Fruit fly (Drosophila melanogaster) whole organism, embryonic: ENCODE data around the gene Zpr1.

ENCODE experiments used
- Antp ChIP-seq: fragments of 200-800 bp; sonication (Bioruptor generic); optimal IDR thresholded peaks from 3 replicates; lab custom pipeline; 2016; ENCODE audit warnings: missing biosample characterization, missing genetic modification characterization
- Bteb2 ChIP-seq: fragments of 200-800 bp; sonication (Bioruptor generic); optimal IDR thresholded peaks from 2 replicates; lab custom pipeline; 2016; ENCODE audit warnings: missing biosample characterization, missing genetic modification characterization
- CG10267 ChIP-seq: fragments of 200-800 bp; sonication (Bioruptor generic); optimal IDR thresholded peaks from 2 replicates; lab custom pipeline; 2018; ENCODE audit warnings: missing biosample characterization, mild to moderate bottlenecking, missing genetic modification characterization, moderate library complexity
- CG10321 ChIP-seq: fragments of 200-800 bp; sonication (Bioruptor generic); IDR thresholded peaks from 2 replicates; pipeline ENCODE4 v1.3.6; 2022; ENCODE audit warnings: missing biosample characterization, missing genetic modification characterization
- CG10543 ChIP-seq: fragments of 200-800 bp; sonication (Bioruptor generic); optimal IDR thresholded peaks from 3 replicates; lab custom pipeline; 2017; ENCODE audit warnings: missing biosample characterization, mild to moderate bottlenecking, missing genetic modification characterization, moderate library complexity
- CG11093 ChIP-seq: fragments of 200-800 bp; sonication (Bioruptor generic); IDR thresholded peaks from 3 replicates; pipeline ENCODE4 v1.3.6; 2022; ENCODE audit warnings: missing biosample characterization, missing genetic modification characterization
- CG15696 ChIP-seq: fragments of 200-800 bp; sonication (Bioruptor generic); optimal IDR thresholded peaks from 2 replicates; lab custom pipeline; 2019; ENCODE audit warnings: missing biosample characterization, mild to moderate bottlenecking, missing genetic modification characterization, moderate library complexity
- CG1602 ChIP-seq: fragments of 200-800 bp; sonication (Bioruptor generic); optimal IDR thresholded peaks from 3 replicates; lab custom pipeline; 2016; ENCODE audit warnings: missing biosample characterization, missing genetic modification characterization
- CG16813 ChIP-seq: fragments of 200-800 bp; sonication (Bioruptor generic); IDR thresholded peaks from 3 replicates; pipeline ENCODE4 v1.3.6; 2022; ENCODE audit warnings: missing biosample characterization, missing genetic modification characterization; ENCODE audit not compliant: partially characterized antibody
- CG17359 ChIP-seq: fragments of 200-800 bp; sonication (Bioruptor generic); optimal IDR thresholded peaks from 3 replicates; lab custom pipeline; 2018; ENCODE audit warnings: missing biosample characterization, mild to moderate bottlenecking, missing genetic modification characterization, moderate library complexity
- CG2129 ChIP-seq: fragments of 200-800 bp; sonication (Bioruptor generic); IDR thresholded peaks from 2 replicates; pipeline ENCODE4 v1.3.6; 2022; ENCODE audit warnings: missing biosample characterization, missing genetic modification characterization; ENCODE audit not compliant: partially characterized antibody
- CG31441 ChIP-seq: fragments of 200-800 bp; sonication (Bioruptor generic); IDR thresholded peaks from 2 replicates; pipeline ENCODE4 v1.3.6; 2022; ENCODE audit warnings: missing biosample characterization, missing genetic modification characterization
- CG32532 ChIP-seq: fragments of 200-800 bp; sonication (Bioruptor generic); IDR thresholded peaks from 2 replicates; pipeline ENCODE4 v1.3.6; 2022; ENCODE audit warnings: missing biosample characterization, missing genetic modification characterization
- CG5245 ChIP-seq: fragments of 200-800 bp; sonication (Bioruptor generic); optimal IDR thresholded peaks from 3 replicates; lab custom pipeline; 2016; ENCODE audit warnings: missing biosample characterization, missing genetic modification characterization
- CG8089 ChIP-seq: fragments of 200-800 bp; sonication (Bioruptor generic); optimal IDR thresholded peaks from 3 replicates; lab custom pipeline; 2016; ENCODE audit warnings: missing biosample characterization, missing genetic modification characterization
- CG8281 ChIP-seq: fragments of 200-800 bp; sonication (Bioruptor generic); optimal IDR thresholded peaks from 2 replicates; lab custom pipeline; 2018; ENCODE audit warnings: missing biosample characterization, mild to moderate bottlenecking, missing genetic modification characterization, moderate library complexity
- CG9437 ChIP-seq: fragments of 200-800 bp; sonication (Bioruptor generic); optimal IDR thresholded peaks from 2 replicates; lab custom pipeline; 2018; ENCODE audit warnings: missing biosample characterization, mild to moderate bottlenecking, missing genetic modification characterization
- CG9817 ChIP-seq: fragments of 200-800 bp; sonication (Bioruptor generic); optimal IDR thresholded peaks from 2 replicates; lab custom pipeline; 2018; ENCODE audit warnings: missing biosample characterization, mild to moderate bottlenecking, missing genetic modification characterization, moderate library complexity
- CTCF ChIP-seq: fragments of 200-800 bp; sonication (Bioruptor generic); optimal IDR thresholded peaks from 2 replicates; lab custom pipeline; 2017; ENCODE audit warnings: missing biosample characterization, mild to moderate bottlenecking, missing genetic modification characterization, moderate library complexity
- Chrac-16 ChIP-seq: fragments of 200-800 bp; sonication (Bioruptor generic); optimal IDR thresholded peaks from 3 replicates; lab custom pipeline; 2016; ENCODE audit warnings: missing biosample characterization, missing genetic modification characterization
- CoRest ChIP-seq: fragments of 200-800 bp; sonication (Bioruptor generic); optimal IDR thresholded peaks from 3 replicates; lab custom pipeline; 2018; ENCODE audit warnings: missing biosample characterization, mild to moderate bottlenecking, missing genetic modification characterization, moderate library complexity
- Dip2 ChIP-seq: fragments of 200-800 bp; sonication (Bioruptor generic); IDR thresholded peaks from 2 replicates; pipeline ENCODE4 v1.3.6; 2022; ENCODE audit warnings: missing biosample characterization, missing genetic modification characterization
- Doc2 ChIP-seq: fragments of 200-800 bp; sonication (Bioruptor generic); IDR thresholded peaks from 2 replicates; pipeline ENCODE4 v1.3.6; 2022; ENCODE audit warnings: missing biosample characterization, missing genetic modification characterization
- E2f1 ChIP-seq: fragments of 200-800 bp; sonication (Bioruptor generic); IDR thresholded peaks from 2 replicates; pipeline ENCODE4 v1.3.6; 2022; ENCODE audit warnings: missing biosample characterization, missing genetic modification characterization
- Gsc ChIP-seq: fragments of 200-800 bp; sonication (Bioruptor generic); IDR thresholded peaks from 2 replicates; pipeline ENCODE4 v1.3.6; 2022; ENCODE audit warnings: missing biosample characterization, missing genetic modification characterization
- HHEX ChIP-seq: fragments of 200-800 bp; sonication (Bioruptor generic); optimal IDR thresholded peaks from 3 replicates; lab custom pipeline; 2017; ENCODE audit warnings: missing biosample characterization, mild to moderate bottlenecking, missing genetic modification characterization, missing genetic modification reagents
- NC2α ChIP-seq: fragments of 200-800 bp; sonication (Bioruptor generic); optimal IDR thresholded peaks from 2 replicates; lab custom pipeline; 2016; ENCODE audit warnings: missing biosample characterization, missing genetic modification characterization
- Nf-YA ChIP-seq: fragments of 200-800 bp; sonication (Bioruptor generic); IDR thresholded peaks from 2 replicates; pipeline ENCODE4 v1.3.6; 2022; ENCODE audit warnings: missing biosample characterization, missing genetic modification characterization
- Nf-YC ChIP-seq: fragments of 200-800 bp; optimal IDR thresholded peaks from 3 replicates; lab custom pipeline; 2019; ENCODE audit warnings: missing biosample characterization, mild to moderate bottlenecking, missing genetic modification characterization, moderate library complexity
- Sry-δ ChIP-seq: fragments of 200-800 bp; sonication (Bioruptor generic); optimal IDR thresholded peaks from 2 replicates; lab custom pipeline; 2016; ENCODE audit warnings: missing biosample characterization, missing genetic modification characterization
- ase ChIP-seq: fragments of 200-800 bp; sonication (Bioruptor generic); IDR thresholded peaks from 3 replicates; pipeline ENCODE4 v1.3.6; 2022; ENCODE audit warnings: missing biosample characterization, missing genetic modification characterization
- bsh ChIP-seq, 2 experiments: fragments of 200-800 bp; sonication (Bioruptor generic); optimal IDR thresholded peaks; 2 replicates each; lab custom pipeline; 2017 to 2018; ENCODE audit warnings: mild to moderate bottlenecking in 2 of 2, missing biosample characterization in 2 of 2, missing genetic modification characterization in 2 of 2, moderate library complexity in 1 of 2
- cad ChIP-seq: fragments of >200 bp; optimal IDR thresholded peaks from 2 replicates; lab custom pipeline; 2017; ENCODE audit warnings: missing biosample characterization, missing genetic modification characterization
- cwo ChIP-seq: fragments of 200-800 bp; sonication (Bioruptor generic); optimal IDR thresholded peaks from 3 replicates; lab custom pipeline; 2017; ENCODE audit warnings: missing biosample characterization, missing genetic modification characterization, mild to moderate bottlenecking, moderate library complexity, missing genetic modification reagents
- dan ChIP-seq: fragments of 200-800 bp; sonication (Bioruptor generic); IDR thresholded peaks from 2 replicates; pipeline ENCODE4 v1.3.6; 2022; ENCODE audit warnings: missing biosample characterization, missing genetic modification characterization
- dati ChIP-seq: fragments of 200-800 bp; sonication (Bioruptor generic); IDR thresholded peaks from 2 replicates; pipeline ENCODE4 v1.3.6; 2022; ENCODE audit warnings: missing biosample characterization, missing genetic modification characterization
- dimm ChIP-seq: fragments of 200-800 bp; sonication (Bioruptor generic); IDR thresholded peaks from 2 replicates; pipeline ENCODE4 v1.3.6; 2022; ENCODE audit warnings: missing biosample characterization, missing genetic modification characterization
- dmrt11E ChIP-seq: fragments of 200-800 bp; sonication (Bioruptor generic); optimal IDR thresholded peaks from 3 replicates; lab custom pipeline; 2018; ENCODE audit warnings: missing biosample characterization, mild to moderate bottlenecking, missing genetic modification characterization, moderate library complexity
- en ChIP-seq: fragments of 200-800 bp; sonication (Bioruptor generic); optimal IDR thresholded peaks from 2 replicates; lab custom pipeline; 2016; ENCODE audit warnings: missing biosample characterization, missing genetic modification characterization
- jigr1 ChIP-seq: fragments of 200-800 bp; sonication (Bioruptor generic); IDR thresholded peaks from 3 replicates; pipeline ENCODE4 v1.3.6; 2022; ENCODE audit warnings: missing biosample characterization, missing genetic modification characterization
- jing ChIP-seq: fragments of 200-800 bp; sonication (Bioruptor generic); optimal IDR thresholded peaks from 2 replicates; lab custom pipeline; 2018; ENCODE audit warnings: missing biosample characterization, mild to moderate bottlenecking, missing genetic modification characterization
- lab ChIP-seq: fragments of 200-800 bp; sonication (Bioruptor generic); optimal IDR thresholded peaks from 3 replicates; lab custom pipeline; 2017; ENCODE audit warnings: missing biosample characterization, missing genetic modification characterization, mild to moderate bottlenecking, moderate library complexity, missing genetic modification reagents
- lov ChIP-seq, 2 experiments: fragments of 200-800 bp in 1 of 2; fragments of >200 bp in 1 of 2; sonication (Bioruptor generic) in 1 of 2; IDR thresholded peaks in 1 of 2; optimal IDR thresholded peaks in 1 of 2; 2 replicates in 1 of 2; 3 replicates in 1 of 2; pipeline versions ENCODE4 v1.3.6 to Lab custom; 2017 to 2022; ENCODE audit warnings: missing biosample characterization in 1 of 2, missing genetic modification characterization in 1 of 2
- mirr ChIP-seq: fragments of 200-800 bp; sonication (Bioruptor generic); optimal IDR thresholded peaks from 3 replicates; lab custom pipeline; 2018; ENCODE audit warnings: missing biosample characterization, mild to moderate bottlenecking, missing genetic modification characterization
- otp ChIP-seq: fragments of 200-800 bp; sonication (Bioruptor generic); IDR thresholded peaks from 3 replicates; pipeline ENCODE4, ENCODE4 v1.3.6; 2022; ENCODE audit warnings: missing biosample characterization, missing genetic modification characterization
- repo ChIP-seq: fragments of 200-800 bp; sonication (Bioruptor generic); optimal IDR thresholded peaks from 2 replicates; lab custom pipeline; 2016; ENCODE audit warnings: missing biosample characterization, missing genetic modification characterization
- salm ChIP-seq: fragments of 200-800 bp; sonication (Bioruptor generic); optimal IDR thresholded peaks from 2 replicates; lab custom pipeline; 2018; ENCODE audit warnings: missing biosample characterization, mild to moderate bottlenecking, missing genetic modification characterization
- sug ChIP-seq: fragments of 200-800 bp; optimal IDR thresholded peaks from 2 replicates; lab custom pipeline; 2019; ENCODE audit warnings: missing biosample characterization, mild to moderate bottlenecking, missing genetic modification characterization, moderate library complexity
- z ChIP-seq: fragments of 200-800 bp; sonication (Bioruptor generic); IDR thresholded peaks from 3 replicates; pipeline ENCODE4 v1.3.6; 2022; ENCODE audit warnings: missing biosample characterization, missing genetic modification characterization

The Zpr1 gene

dm6 chrX:9139138-9139537 is 22.8 kb downstream of the Zpr1 start (continued):
- no peak for TF ChIP-seq CG11093 (GFP tag; lab: Robert Waterston, UW)
- TF ChIP-seq Chrac-16 (GFP tag; lab: Kevin White, UChicago), result no peak
- no peak for TF ChIP-seq Bteb2 (GFP tag; lab: Kevin White, UChicago)
- TF ChIP-seq CG10321 (GFP tag; lab: Robert Waterston, UW), result no peak
- TF ChIP-seq CG2129 (GFP tag; lab: Robert Waterston, UW), result no peak
- peak; percentile 41 for TF ChIP-seq mirr (GFP tag; lab: Kevin White, UChicago)
- TF ChIP-seq CG16813 (GFP tag; lab: Robert Waterston, UW), result no peak
- TF ChIP-seq lab (GFP tag; lab: Kevin White, UChicago), result peak; percentile 30
- TF ChIP-seq CG32532 (GFP tag; lab: Robert Waterston, UW), result peak; percentile 38
- TF ChIP-seq Antp (GFP tag; lab: Kevin White, UChicago), result no peak
- TF ChIP-seq CG8281, result no peak
- TF ChIP-seq bsh (GFP tag; optimal IDR thresholded peaks at IDR 0.05; lab: Kevin White, UChicago), result peak in 1 of 2 experiments; percentile 59
- 0 out of 3 replicates have a peak, but pooled peaks have one; percentile 21 for TF ChIP-seq ase (GFP tag; lab: Robert Waterston, UW)
- no peak for TF ChIP-seq lov (optimal IDR thresholded peaks at IDR 0.05; lab: Kevin White, UChicago)
- no peak for TF ChIP-seq lov (GFP tag; IDR thresholded peaks at IDR 0.05; lab: Robert Waterston, UW)
- TF ChIP-seq CG1602 (GFP tag; lab: Kevin White, UChicago), result no peak
- TF ChIP-seq E2f1 (GFP tag; lab: Robert Waterston, UW), result no peak
- no peak for TF ChIP-seq CG8089

dm6 chrX:9136776-9137550 is 24.9 kb downstream of the Zpr1 start:
- TF ChIP-seq jing (peak; percentile 8), sug (tag; lab: Kevin White, UChicago) (no peak), CG15696 (tag; lab: Kevin White, UChicago) (peak; percentile 21), CG10267 (tag; lab: Kevin White, UChicago) (peak; percentile 30), HHEX (GFP tag; lab: Kevin White, UChicago) (peak; percentile 34), Doc2 (GFP tag; lab: Robert Waterston, UW) (no peak), CG17359 (peak; percentile 74), Sry-δ (GFP tag; lab: Kevin White, UChicago) (no peak), Dip2 (GFP tag; lab: Robert Waterston, UW) (no peak), en (GFP tag; lab: Kevin White, UChicago) (no peak), dan (GFP tag; lab: Robert Waterston, UW) (no peak), CG31441 (peak; percentile 74), dmrt11E (peak; percentile 32), salm (tag; lab: Kevin White, UChicago) (peak; percentile 29), cwo (GFP tag; lab: Kevin White, UChicago) (no peak), CTCF (GFP tag; lab: Kevin White, UChicago) (no peak), jigr1 (GFP tag; lab: Robert Waterston, UW) (no peak), CG9437 (GFP tag; lab: Kevin White, UChicago) (peak; percentile 24), Nf-YA (GFP tag; lab: Robert Waterston, UW) (no peak), cad (GFP tag; lab: Kevin White, UChicago) (no peak), CG10543 (no peak), Gsc (GFP tag; lab: Robert Waterston, UW) (no peak), dati (no peak), otp (GFP tag; lab: Robert Waterston, UW) (peak; percentile 51; the same call in 1 of the 3 replicates), NC2α (GFP tag; lab: Kevin White, UChicago) (peak; percentile 4), z (GFP tag; lab: Robert Waterston, UW) (no peak), CoRest (tag; lab: Kevin White, UChicago) (peak; percentile 60), Nf-YC (tag; lab: Kevin White, UChicago) (no peak), CG9817 (peak; percentile 14), repo (GFP tag; lab: Kevin White, UChicago) (no peak), dimm (GFP tag; lab: Robert Waterston, UW) (no peak), CG5245 (GFP tag; lab: Kevin White, UChicago) (no peak)
